Fruit fly (Drosophila melanogaster): ENCODE results near the gene tgo.
A peak's percentile ranks its signal among the peaks of the same experiment; 100 is the strongest.

tgo gene

dm6 chr3R:9039448-9039847, 19.6 kb upstream of the tgo start, which contains the start of gene neur (continued):
- TF ChIP-seq CG33557 (GFP tag; optimal IDR thresholded peaks at IDR 0.05) (peak; percentile 25), nmo (GFP tag; optimal IDR thresholded peaks at IDR 0.05) (peak; percentile 72), Spps (tag; optimal IDR thresholded peaks at IDR 0.05) (no peak), Myb (GFP tag; optimal IDR thresholded peaks at IDR 0.05) (peak; percentile 6), org-1 (GFP tag; optimal IDR thresholded peaks at IDR 0.05) (no peak), z (GFP tag; IDR thresholded peaks at IDR 0.05) (no peak), tna (GFP tag; IDR thresholded peaks at IDR 0.05; ENCODE audit: partially characterized antibody) (no peak), usp (GFP tag; optimal IDR thresholded peaks at IDR 0.05) (no peak), Dip3 (GFP tag; optimal IDR thresholded peaks at IDR 0.05) (no peak), CG16863 (GFP tag; optimal IDR thresholded peaks at IDR 0.05) (no peak), Nf-YB (GFP tag; optimal IDR thresholded peaks at IDR 0.05) (peak; percentile 23), BEAF-32 (GFP tag; optimal IDR thresholded peaks at IDR 0.05) (peak; percentile 91), dm (GFP tag; optimal IDR thresholded peaks at IDR 0.05) (peak; percentile 5), Med (GFP tag) (peak; percentile 86), Nf-YC (tag; optimal IDR thresholded peaks at IDR 0.05) (peak; percentile 41), Bgb (GFP tag; IDR thresholded peaks at IDR 0.05; ENCODE audit: partially characterized antibody) (peak; percentile 67), CG4360 (GFP tag; IDR thresholded peaks at IDR 0.05) (no peak), nerfin-2 (GFP tag; IDR thresholded peaks at IDR 0.05; ENCODE audit: partially characterized antibody) (0 out of 2 replicates have a peak, but pooled peaks have one; percentile 13), CG13287 (GFP tag; IDR thresholded peaks at IDR 0.05; ENCODE audit: partially characterized antibody) (peak; percentile 78), CG34422 (GFP tag; IDR thresholded peaks at IDR 0.05) (peak; percentile 54; the same call in 1 of the 3 replicates), mld (GFP tag; IDR thresholded peaks at IDR 0.05; ENCODE audit: partially characterized antibody) (0 out of 3 replicates have a peak, but pooled peaks have one; percentile 11), GATAe (GFP tag; conservative IDR thresholded peaks at IDR 0.05) (no peak), CG31441 (GFP tag; IDR thresholded peaks at IDR 0.05) (peak; percentile 90), Sin3A (optimal IDR thresholded peaks at IDR 0.05) (peak; percentile 88), CG10654 (GFP tag; optimal IDR thresholded peaks at IDR 0.05) (no peak), salm (tag; optimal IDR thresholded peaks at IDR 0.05) (no peak), Hmr (GFP tag; optimal IDR thresholded peaks at IDR 0.05) (peak; percentile 73), CG14965 (GFP tag; optimal IDR thresholded peaks at IDR 0.05; ENCODE audit: borderline replicate concordance) (no peak), sug (tag; optimal IDR thresholded peaks at IDR 0.05) (peak; percentile 59), Ssrp (tag; optimal IDR thresholded peaks at IDR 0.05) (peak; percentile 2), CHES-1-like (GFP tag; optimal IDR thresholded peaks at IDR 0.05) (peak; percentile 21), CG9727 (GFP tag; optimal IDR thresholded peaks at IDR 0.05) (peak; percentile 69), CG11696 (GFP tag; IDR thresholded peaks at IDR 0.05) (no peak), hbn (GFP tag; IDR thresholded peaks at IDR 0.05; ENCODE audit: partially characterized antibody) (0 out of 2 replicates have a peak, but pooled peaks have one; percentile 18), ase (GFP tag; IDR thresholded peaks at IDR 0.05) (no peak), CG18619 (GFP tag; optimal IDR thresholded peaks at IDR 0.05) (peak; percentile 25), her (GFP tag; optimal IDR thresholded peaks at IDR 0.05) (no peak), CG31365 (tag; optimal IDR thresholded peaks at IDR 0.05) (no peak), gem (tag; optimal IDR thresholded peaks at IDR 0.05) (peak; percentile 38), NfI (GFP tag; optimal IDR thresholded peaks at IDR 0.05) (peak; percentile 40), twi (tag; optimal IDR thresholded peaks at IDR 0.05) (peak; percentile 28), chm (GFP tag; IDR thresholded peaks at IDR 0.05) (no peak), CG18599 (GFP tag; optimal IDR thresholded peaks at IDR 0.05) (peak; percentile 4), MBD-R2 (GFP tag; IDR thresholded peaks at IDR 0.05) (peak; percentile 57), slbo (GFP tag; IDR thresholded peaks at IDR 0.05) (peak; percentile 39; the same call in 1 of the 2 replicates), CG32767 (GFP tag; IDR thresholded peaks at IDR 0.05) (no peak), Pdp1 (GFP tag; optimal IDR thresholded peaks at IDR 0.05) (peak in 1 of 2 experiments; percentile 47), H15 (GFP tag; IDR thresholded peaks at IDR 0.05) (no peak), Mes4 (GFP tag; optimal IDR thresholded peaks at IDR 0.05) (peak; percentile 26), CG7372 (GFP tag; IDR thresholded peaks at IDR 0.05) (no peak)

All from whole organism, embryonic.